Worm (Caenorhabditis elegans) whole organism, late embryonic: Measurements from ENCODE around the gene F52G3.1.

Experiments
- C08G9.2 ChIP-seq: sonication (generic microtip); optimal IDR thresholded peaks from 2 replicates; lab custom pipeline; 2016; ENCODE audit warnings: mild to moderate bottlenecking, missing genetic modification characterization, moderate library complexity, missing compliant biosample characterization
- F13H6.1 ChIP-seq: sonication (generic microtip); optimal IDR thresholded peaks from 2 replicates; lab custom pipeline; 2016; ENCODE audit warnings: missing genetic modification characterization, missing compliant biosample characterization
- K02D7.2 ChIP-seq: sonication (generic microtip); optimal IDR thresholded peaks from 2 replicates; lab custom pipeline; 2017; ENCODE audit warnings: mild to moderate bottlenecking, missing genetic modification characterization, missing compliant biosample characterization
- Y22D7AL.16 ChIP-seq: sonication (generic microtip); optimal IDR thresholded peaks from 2 replicates; lab custom pipeline; 2016; ENCODE audit warnings: missing genetic modification characterization, missing compliant biosample characterization
- ceh-14 ChIP-seq: sonication (generic microtip); optimal IDR thresholded peaks from 2 replicates; lab custom pipeline; 2016; ENCODE audit warnings: missing genotype, missing genetic modification characterization, missing compliant biosample characterization
- ceh-19 ChIP-seq: fragments of 200-800 bp; sonication (Bioruptor generic); optimal IDR thresholded peaks from 2 replicates; lab custom pipeline; 2018; ENCODE audit warnings: mild to moderate bottlenecking, missing genetic modification characterization, missing compliant biosample characterization
- ceh-22 ChIP-seq: sonication (generic microtip); optimal IDR thresholded peaks from 2 replicates; lab custom pipeline; 2017; ENCODE audit warnings: missing biosample characterization, missing genetic modification characterization
- ceh-24 ChIP-seq: sonication (generic microtip); optimal IDR thresholded peaks from 2 replicates; lab custom pipeline; 2016; ENCODE audit warnings: mild to moderate bottlenecking, missing genetic modification characterization, missing compliant biosample characterization
- ceh-31 ChIP-seq: sonication (generic microtip); optimal IDR thresholded peaks from 2 replicates; lab custom pipeline; 2016; ENCODE audit warnings: missing genetic modification characterization, missing compliant biosample characterization
- ceh-34 ChIP-seq: sonication (generic microtip); optimal IDR thresholded peaks from 2 replicates; lab custom pipeline; 2016; ENCODE audit warnings: mild to moderate bottlenecking, missing genetic modification characterization, missing compliant biosample characterization
- dmd-4 ChIP-seq: sonication (generic microtip); optimal IDR thresholded peaks from 2 replicates; lab custom pipeline; 2016; ENCODE audit warnings: borderline replicate concordance, missing genetic modification characterization, missing compliant biosample characterization
- dve-1 ChIP-seq: sonication (generic microtip); optimal IDR thresholded peaks from 2 replicates; lab custom pipeline; 2017; ENCODE audit warnings: antibody characterized with exemption, mild to moderate bottlenecking, missing genetic modification characterization, missing compliant biosample characterization
- elt-2 ChIP-seq: sonication (generic microtip); optimal IDR thresholded peaks from 2 replicates; lab custom pipeline; 2016; ENCODE audit warnings: missing genetic modification reagents, missing genetic modification characterization, missing compliant biosample characterization
- eyg-1 ChIP-seq: sonication (generic microtip); optimal IDR thresholded peaks from 2 replicates; lab custom pipeline; 2016; ENCODE audit warnings: missing genotype, missing genetic modification characterization, missing compliant biosample characterization
- fax-1 ChIP-seq: sonication (generic microtip); optimal IDR thresholded peaks from 2 replicates; lab custom pipeline; 2016; ENCODE audit warnings: missing genotype, missing genetic modification characterization, missing compliant biosample characterization
- gmeb-2 ChIP-seq: sonication (generic microtip); optimal IDR thresholded peaks from 2 replicates; lab custom pipeline; 2016; ENCODE audit warnings: missing genetic modification characterization, inconsistent platforms, missing compliant biosample characterization
- hlh-15 ChIP-seq: sonication (generic microtip); optimal IDR thresholded peaks from 2 replicates; lab custom pipeline; 2016; ENCODE audit warnings: missing genetic modification characterization, missing compliant biosample characterization
- hlh-30 ChIP-seq: sonication (generic microtip); optimal IDR thresholded peaks from 2 replicates; lab custom pipeline; 2017; ENCODE audit warnings: antibody characterized with exemption, missing genetic modification characterization, missing compliant biosample characterization; ENCODE audit not compliant: insufficient read depth
- nfya-1 ChIP-seq: sonication (generic microtip); optimal IDR thresholded peaks from 2 replicates; lab custom pipeline; 2017; ENCODE audit warnings: missing genetic modification characterization, mild to moderate bottlenecking, missing compliant biosample characterization, antibody characterized with exemption, moderate library complexity
- nhr-11 ChIP-seq: fragments of 150-350 bp; optimal IDR thresholded peaks from 2 replicates; lab custom pipeline; 2014; ENCODE audit warnings: missing biosample characterization, missing genetic modification characterization
- npax-4 ChIP-seq: sonication (generic microtip); optimal IDR thresholded peaks from 2 replicates; lab custom pipeline; 2016; ENCODE audit warnings: missing genetic modification characterization, missing compliant biosample characterization
- odd-2 ChIP-seq: sonication (generic microtip); optimal IDR thresholded peaks from 2 replicates; lab custom pipeline; 2017; ENCODE audit warnings: antibody characterized with exemption, mild to moderate bottlenecking, missing genetic modification characterization, missing compliant biosample characterization
- pax-1 ChIP-seq: fragments of 150-350 bp; optimal IDR thresholded peaks from 2 replicates; lab custom pipeline; 2014; ENCODE audit warnings: missing biosample characterization, missing genetic modification characterization
- pha-4 ChIP-seq: fragments of 150-350 bp; optimal IDR thresholded peaks from 2 replicates; lab custom pipeline; 2018; ENCODE audit warnings: missing biosample characterization, missing genetic modification reagents, missing genetic modification characterization
- ref-2 ChIP-seq: sonication (generic microtip); optimal IDR thresholded peaks from 2 replicates; lab custom pipeline; 2016; ENCODE audit warnings: missing genetic modification characterization, missing compliant biosample characterization
- rnt-1 ChIP-seq: sonication (generic microtip); optimal IDR thresholded peaks from 2 replicates; lab custom pipeline; 2016; ENCODE audit warnings: missing genetic modification characterization, missing compliant biosample characterization
- sdc-2 ChIP-seq: sonication (generic microtip); optimal IDR thresholded peaks from 2 replicates; lab custom pipeline; 2016; ENCODE audit warnings: missing genotype, missing genetic modification characterization, missing compliant biosample characterization
- sox-2 ChIP-seq: fragments of 200-800 bp; sonication (Bioruptor generic); IDR thresholded peaks from 2 replicates; pipeline ENCODE4 v1.3.6; 2022; ENCODE audit warnings: missing genetic modification reagents, missing genetic modification characterization, missing compliant biosample characterization
- tbx-7 ChIP-seq: sonication (generic microtip); optimal IDR thresholded peaks from 2 replicates; lab custom pipeline; 2016; ENCODE audit warnings: missing genotype, missing genetic modification characterization, missing compliant biosample characterization
- ttx-3 ChIP-seq: sonication (generic microtip); optimal IDR thresholded peaks from 2 replicates; lab custom pipeline; 2016; ENCODE audit warnings: missing genetic modification reagents, missing genetic modification characterization, missing compliant biosample characterization
- unc-3 ChIP-seq, 2 experiments: fragments of 200-800 bp in 1 of 2; sonication (Bioruptor generic) in 1 of 2; sonication (generic microtip) in 1 of 2; conservative IDR thresholded peaks in 1 of 2; optimal IDR thresholded peaks in 1 of 2; 2 replicates each; pipeline versions ENCODE4 v1.3.6 to Lab custom; 2016 to 2022; ENCODE audit warnings: missing compliant biosample characterization in 2 of 2, missing genetic modification characterization in 2 of 2, missing genetic modification reagents in 1 of 2
- unc-42 ChIP-seq: sonication (generic microtip); optimal IDR thresholded peaks from 2 replicates; lab custom pipeline; 2016; ENCODE audit warnings: missing genotype, missing genetic modification characterization, missing compliant biosample characterization
- unc-55 ChIP-seq: sonication (generic microtip); optimal IDR thresholded peaks from 2 replicates; lab custom pipeline; 2017; ENCODE audit warnings: missing biosample characterization, missing genetic modification reagents, missing genetic modification characterization
- unc-86 ChIP-seq: sonication (generic microtip); optimal IDR thresholded peaks from 2 replicates; lab custom pipeline; 2016; ENCODE audit warnings: missing genetic modification characterization, missing compliant biosample characterization
- ztf-16 ChIP-seq: sonication (generic microtip); optimal IDR thresholded peaks from 2 replicates; lab custom pipeline; 2017; ENCODE audit warnings: missing genetic modification characterization, missing compliant biosample characterization

Gene F52G3.1

ce11 chrX:16976043-16976442 is 12.4 kb downstream of the F52G3.1 start, which contains the start of gene F52G3.5:
Gene F52G3.5, minus strand, starts transcription at chrX:16976143.
- TF ChIP-seq C08G9.2 (tag; lab: Kevin White, UChicago) (no peak), eyg-1 (tag; lab: Kevin White, UChicago) (no peak), ceh-31 (tag; lab: Kevin White, UChicago) (no peak), hlh-30 (tag; lab: Kevin White, UChicago) (no peak), ttx-3 (tag; lab: Kevin White, UChicago) (no peak), ceh-19 (GFP tag; lab: Kevin White, UChicago) (no peak)

- TF ChIP-seq unc-55 (GFP tag; lab: Kevin White, UChicago): no peak
- no peak for TF ChIP-seq npax-4 (tag; lab: Kevin White, UChicago)
Observed at ce11 chrX:16978308-16978707, 14.6 kb downstream of the F52G3.1 start, which contains the start of gene mbl-1. Gene mbl-1, plus strand, starts transcription at chrX:16978608.

- no peak for TF ChIP-seq ceh-24 (tag; lab: Kevin White, UChicago)
- TF ChIP-seq dve-1: no peak
- no peak for TF ChIP-seq F13H6.1
- TF ChIP-seq unc-3 (GFP tag; conservative IDR thresholded peaks at IDR 0.05; lab: Robert Waterston, UW): no peak
- peak; percentile 18 for TF ChIP-seq unc-3 (tag; optimal IDR thresholded peaks at IDR 0.05; lab: Kevin White, UChicago)
Observed at ce11 chrX:16988367-16988766, 24.7 kb downstream of the F52G3.1 start.

- TF ChIP-seq ztf-16 (tag; lab: Kevin White, UChicago): no peak
- TF ChIP-seq dmd-4 (tag; lab: Kevin White, UChicago): no peak
- TF ChIP-seq ceh-14: peak; percentile 18
- TF ChIP-seq ceh-31 (tag; lab: Kevin White, UChicago): peak; percentile 80
- no peak for TF ChIP-seq ceh-34 (tag; lab: Kevin White, UChicago)
- no peak for TF ChIP-seq odd-2
- no peak for TF ChIP-seq elt-2 (tag; lab: Kevin White, UChicago)
- TF ChIP-seq ref-2 (tag; lab: Kevin White, UChicago): no peak
- no peak for TF ChIP-seq C08G9.2 (tag; lab: Kevin White, UChicago)
- TF ChIP-seq hlh-30 (tag; lab: Kevin White, UChicago): no peak
- TF ChIP-seq sox-2 (GFP tag; lab: Robert Waterston, UW): no peak
- peak; percentile 100 for TF ChIP-seq unc-42 (tag; lab: Kevin White, UChicago)
- TF ChIP-seq tbx-7 (tag; lab: Kevin White, UChicago): no peak
- TF ChIP-seq nfya-1: peak; percentile 10
- no peak for TF ChIP-seq pax-1
- no peak for TF ChIP-seq unc-55 (GFP tag; lab: Kevin White, UChicago)
- TF ChIP-seq ceh-22 (tag; lab: Kevin White, UChicago): no peak
- TF ChIP-seq rnt-1: no peak
- TF ChIP-seq unc-86: no peak
- no peak for TF ChIP-seq fax-1 (tag; lab: Kevin White, UChicago)
Observed at ce11 chrX:16991437-16991836, 27.8 kb downstream of the F52G3.1 start.

ce11 chrX:16993524-16993923 is 29.9 kb downstream of the F52G3.1 start:
- no peak for TF ChIP-seq pha-4 (tag; lab: Kevin White, UChicago)
- TF ChIP-seq gmeb-2 (tag; lab: Kevin White, UChicago): no peak
- no peak for TF ChIP-seq K02D7.2 (tag; lab: Kevin White, UChicago)
- no peak for TF ChIP-seq eyg-1 (tag; lab: Kevin White, UChicago)
- no peak for TF ChIP-seq sdc-2 (tag; lab: Kevin White, UChicago)
- TF ChIP-seq unc-42 (tag; lab: Kevin White, UChicago): no peak
- no peak for TF ChIP-seq nhr-11 (tag; lab: Kevin White, UChicago)
- no peak for TF ChIP-seq dmd-4 (tag; lab: Kevin White, UChicago)
- no peak for TF ChIP-seq hlh-15 (tag; lab: Kevin White, UChicago)
- no peak for TF ChIP-seq ztf-16 (tag; lab: Kevin White, UChicago)
- TF ChIP-seq Y22D7AL.16 (tag; lab: Kevin White, UChicago): no peak
- TF ChIP-seq tbx-7 (tag; lab: Kevin White, UChicago): no peak
